Fruit fly (Drosophila melanogaster): ENCODE measurements around the gene Uro.

- TF ChIP-seq cic (GFP tag; optimal IDR thresholded peaks at IDR 0.05) (peak; percentile 99), CG12768 (GFP tag; optimal IDR thresholded peaks at IDR 0.05) (peak; percentile 40), CG7101 (tag; optimal IDR thresholded peaks at IDR 0.05) (peak; percentile 14)
These were observed 10.8 kb downstream of the Uro start, which contains the start of gene CG7149 for dm6 chr2L:7790448-7791355.

Data from whole organism, adult.